Worm (Caenorhabditis elegans): ENCODE results near the gene metl-18.

ce11 chrIII:3428574-3428973 lies 3.0 kb downstream of the metl-18 start:
- no peak for TF ChIP-seq nhr-25 (tag; optimal IDR thresholded peaks at IDR 0.05)
- TF ChIP-seq elt-1 (tag; optimal IDR thresholded peaks at IDR 0.05): no peak
- no peak for TF ChIP-seq tbx-2 (tag; optimal IDR thresholded peaks at IDR 0.05)
- no peak for TF ChIP-seq nhr-76 (tag; optimal IDR thresholded peaks at IDR 0.05)
- TF ChIP-seq nhr-237 (tag; optimal IDR thresholded peaks at IDR 0.05): no peak

Measured in whole organism, L3 larva.